Fruit fly (Drosophila melanogaster): ENCODE data around the gene mbo.

Gene mbo

DNA sequence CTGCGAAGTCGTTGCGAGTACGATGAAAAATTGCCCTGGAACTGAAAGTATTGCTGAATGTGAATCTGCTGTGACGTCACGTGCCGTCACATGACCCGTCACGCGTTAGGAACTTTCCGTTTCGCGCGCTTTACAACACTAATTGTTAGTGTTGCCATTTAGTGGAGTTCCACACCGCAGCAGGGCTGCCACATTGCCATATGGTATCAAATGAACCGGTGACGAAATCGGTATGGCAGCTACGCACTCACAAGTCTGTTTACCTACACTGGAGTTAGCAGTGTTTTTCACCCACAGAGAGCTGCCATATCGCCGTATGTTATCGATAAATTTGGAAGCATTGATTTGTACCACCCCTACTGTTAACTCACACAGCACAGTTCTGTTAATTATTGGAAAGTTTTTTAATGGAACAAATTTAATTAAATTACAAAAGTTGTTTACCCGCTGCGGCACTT, 51.1 kb downstream of the mbo start, which contains the start of the genes Vha55 and Snx3 (continued):
- peak; percentile 89 for TF ChIP-seq CG9876 (GFP tag; optimal IDR thresholded peaks at IDR 0.05)
- peak; percentile 88 for TF ChIP-seq CG12155 (GFP tag; optimal IDR thresholded peaks at IDR 0.05)
- no peak for TF ChIP-seq CG17361 (GFP tag; IDR thresholded peaks at IDR 0.05)
- peak; percentile 85 for TF ChIP-seq CG12942 (GFP tag; optimal IDR thresholded peaks at IDR 0.05)
- TF ChIP-seq CG6854 (GFP tag; optimal IDR thresholded peaks at IDR 0.05): no peak
- no peak for TF ChIP-seq CG32767 (GFP tag; IDR thresholded peaks at IDR 0.05)
- peak; percentile 89 for TF ChIP-seq her (GFP tag; optimal IDR thresholded peaks at IDR 0.05)
- peak; percentile 89 for TF ChIP-seq Dad (GFP tag; optimal IDR thresholded peaks at IDR 0.05)
- TF ChIP-seq CG18764 (GFP tag; optimal IDR thresholded peaks at IDR 0.05): peak; percentile 76
- TF ChIP-seq toy (GFP tag; IDR thresholded peaks at IDR 0.05): no peak
- no peak for TF ChIP-seq hbn (GFP tag; IDR thresholded peaks at IDR 0.05; ENCODE audit: partially characterized antibody)
- no peak for TF ChIP-seq chm (GFP tag; IDR thresholded peaks at IDR 0.05)
- peak; percentile 65 for TF ChIP-seq CTCF (GFP tag; optimal IDR thresholded peaks at IDR 0.05)
- peak; percentile 77 for TF ChIP-seq CG7745 (tag; optimal IDR thresholded peaks at IDR 0.05)
- peak; percentile 23 to 81 for TF ChIP-seq Hr51 (GFP tag; optimal IDR thresholded peaks at IDR 0.05)
- TF ChIP-seq prd (optimal IDR thresholded peaks at IDR 0.05): no peak
- no peak for TF ChIP-seq prd (GFP tag; IDR thresholded peaks at IDR 0.05)
- peak; percentile 55 for TF ChIP-seq Atf-2 (GFP tag; optimal IDR thresholded peaks at IDR 0.05)
- peak; percentile 5 for TF ChIP-seq CG17385 (GFP tag; optimal IDR thresholded peaks at IDR 0.05)
- TF ChIP-seq Scr (GFP tag; IDR thresholded peaks at IDR 0.05; ENCODE audit: partially characterized antibody): no peak
- TF ChIP-seq CG31388 (GFP tag; optimal IDR thresholded peaks at IDR 0.05): peak; percentile 12
- no peak for TF ChIP-seq bbx (GFP tag; IDR thresholded peaks at IDR 0.05; ENCODE audit: partially characterized antibody)
- TF ChIP-seq CG10431 (GFP tag; optimal IDR thresholded peaks at IDR 0.05): no peak
- TF ChIP-seq Ets97D (GFP tag; optimal IDR thresholded peaks at IDR 0.05): peak; percentile 97
- no peak for TF ChIP-seq cg (GFP tag; optimal IDR thresholded peaks at IDR 0.05)
- TF ChIP-seq CG15696 (tag; optimal IDR thresholded peaks at IDR 0.05): peak; percentile 20
- peak; percentile 50 for TF ChIP-seq CG17359 (tag; optimal IDR thresholded peaks at IDR 0.05)
- TF ChIP-seq zfh2 (GFP tag; optimal IDR thresholded peaks at IDR 0.05): peak; percentile 91
- no peak for TF ChIP-seq lov (optimal IDR thresholded peaks at IDR 0.05)
- no peak for TF ChIP-seq lov (GFP tag; IDR thresholded peaks at IDR 0.05)
- TF ChIP-seq CG13424 (tag; optimal IDR thresholded peaks at IDR 0.05): peak; percentile 39
- TF ChIP-seq ara (GFP tag; IDR thresholded peaks at IDR 0.05): no peak
- no peak for TF ChIP-seq CG14860 (GFP tag; IDR thresholded peaks at IDR 0.05; ENCODE audit: partially characterized antibody)
- peak; percentile 32 for TF ChIP-seq CG1233 (GFP tag; optimal IDR thresholded peaks at IDR 0.05)
- peak; percentile 47 for TF ChIP-seq CoRest (tag; optimal IDR thresholded peaks at IDR 0.05)
- peak; percentile 86 for TF ChIP-seq lab (GFP tag; optimal IDR thresholded peaks at IDR 0.05)
- peak; percentile 76 for TF ChIP-seq HLHmδ (GFP tag; optimal IDR thresholded peaks at IDR 0.05)
- TF ChIP-seq CG1024 (GFP tag; IDR thresholded peaks at IDR 0.05): no peak
- no peak for TF ChIP-seq dysf (GFP tag; IDR thresholded peaks at IDR 0.05)
- no peak for TF ChIP-seq ap (GFP tag; IDR thresholded peaks at IDR 0.05)
- TF ChIP-seq Ptx1 (GFP tag; IDR thresholded peaks at IDR 0.05): no peak
- no peak for TF ChIP-seq Dll (GFP tag; IDR thresholded peaks at IDR 0.05; ENCODE audit: partially characterized antibody)
- TF ChIP-seq az2 (GFP tag; optimal IDR thresholded peaks at IDR 0.05): peak; percentile 52
- peak; percentile 95 for TF ChIP-seq nerfin-1 (tag; optimal IDR thresholded peaks at IDR 0.05)
- TF ChIP-seq Hr39 (optimal IDR thresholded peaks at IDR 0.05): peak; percentile 74
- TF ChIP-seq Antp (GFP tag; optimal IDR thresholded peaks at IDR 0.05): peak; percentile 89
- no peak for TF ChIP-seq rib (GFP tag; IDR thresholded peaks at IDR 0.05)
- TF ChIP-seq Mrtf (GFP tag; IDR thresholded peaks at IDR 0.05): no peak
- peak; percentile 52 for TF ChIP-seq CG31365 (tag; optimal IDR thresholded peaks at IDR 0.05)
- TF ChIP-seq CG12104 (GFP tag; optimal IDR thresholded peaks at IDR 0.05): no peak
- TF ChIP-seq CG11398 (GFP tag; optimal IDR thresholded peaks at IDR 0.05): peak; percentile 58
- TF ChIP-seq CG2129 (GFP tag; IDR thresholded peaks at IDR 0.05; ENCODE audit: partially characterized antibody): no peak
- TF ChIP-seq slp2 (GFP tag; optimal IDR thresholded peaks at IDR 0.05): peak; percentile 27
